Fruit fly (Drosophila melanogaster) whole organism, embryonic: Measurements from ENCODE around the gene Vha55.

Source experiments
- Ada2b ChIP-seq: fragments of 200-800 bp; sonication (Bioruptor generic); IDR thresholded peaks from 2 replicates; pipeline ENCODE4 v1.3.6; 2022; ENCODE audit warnings: missing biosample characterization, missing genetic modification characterization
- Aef1 ChIP-seq: fragments of 200-800 bp; sonication (Bioruptor generic); IDR thresholded peaks from 3 replicates; pipeline ENCODE4 v1.3.6; 2022; ENCODE audit warnings: missing biosample characterization, missing genetic modification characterization
- Asciz ChIP-seq: fragments of 200-800 bp; sonication (Bioruptor generic); optimal IDR thresholded peaks from 2 replicates; lab custom pipeline; 2017; ENCODE audit warnings: missing biosample characterization, mild to moderate bottlenecking, missing genetic modification characterization, missing genetic modification reagents
- Atf3 ChIP-seq: fragments of 200-800 bp; sonication (Bioruptor generic); optimal IDR thresholded peaks from 3 replicates; lab custom pipeline; 2016; ENCODE audit warnings: missing biosample characterization, missing genetic modification characterization
- BtbVII ChIP-seq: fragments of 200-800 bp; sonication (Bioruptor generic); optimal IDR thresholded peaks from 3 replicates; lab custom pipeline; 2017; ENCODE audit warnings: missing biosample characterization, mild to moderate bottlenecking, missing genetic modification characterization
- CG10321 ChIP-seq: fragments of 200-800 bp; sonication (Bioruptor generic); IDR thresholded peaks from 2 replicates; pipeline ENCODE4 v1.3.6; 2022; ENCODE audit warnings: missing biosample characterization, missing genetic modification characterization
- CG10543 ChIP-seq: fragments of 200-800 bp; sonication (Bioruptor generic); optimal IDR thresholded peaks from 3 replicates; lab custom pipeline; 2017; ENCODE audit warnings: missing biosample characterization, mild to moderate bottlenecking, missing genetic modification characterization, moderate library complexity
- CG11085 ChIP-seq: fragments of 200-800 bp; sonication (Bioruptor generic); IDR thresholded peaks from 2 replicates; pipeline ENCODE4 v1.3.6; 2022; ENCODE audit warnings: missing biosample characterization, missing genetic modification characterization
- CG11093 ChIP-seq: fragments of 200-800 bp; sonication (Bioruptor generic); IDR thresholded peaks from 3 replicates; pipeline ENCODE4 v1.3.6; 2022; ENCODE audit warnings: missing biosample characterization, missing genetic modification characterization
- CG12219 ChIP-seq: fragments of 200-800 bp; sonication (Bioruptor generic); optimal IDR thresholded peaks from 3 replicates; lab custom pipeline; 2018; ENCODE audit warnings: missing biosample characterization, mild to moderate bottlenecking, missing genetic modification characterization
- CG12391 ChIP-seq: fragments of 200-800 bp; sonication (Bioruptor generic); optimal IDR thresholded peaks from 3 replicates; lab custom pipeline; 2018; ENCODE audit warnings: missing biosample characterization, mild to moderate bottlenecking, missing genetic modification characterization, moderate library complexity
- CG15269 ChIP-seq: fragments of 200-800 bp; sonication (Bioruptor generic); optimal IDR thresholded peaks from 2 replicates; lab custom pipeline; 2018; ENCODE audit warnings: missing biosample characterization, mild to moderate bottlenecking, missing genetic modification characterization, moderate library complexity
- CG17186 ChIP-seq: fragments of 200-800 bp; sonication (Bioruptor generic); optimal IDR thresholded peaks from 3 replicates; lab custom pipeline; 2017; ENCODE audit warnings: missing biosample characterization, missing genetic modification reagents, missing genetic modification characterization
- CG17568 ChIP-seq: fragments of 200-800 bp; sonication (Bioruptor generic); optimal IDR thresholded peaks from 2 replicates; lab custom pipeline; 2018; ENCODE audit warnings: missing biosample characterization, mild to moderate bottlenecking, missing genetic modification characterization, moderate library complexity
- CG18619 ChIP-seq: fragments of 200-800 bp; sonication (Bioruptor generic); optimal IDR thresholded peaks from 3 replicates; lab custom pipeline; 2017; ENCODE audit warnings: missing biosample characterization, mild to moderate bottlenecking, missing genetic modification characterization
- CG31365 ChIP-seq: fragments of 200-800 bp; sonication (Bioruptor generic); optimal IDR thresholded peaks from 2 replicates; lab custom pipeline; 2018; ENCODE audit warnings: missing biosample characterization, mild to moderate bottlenecking, missing genetic modification characterization
- CG32532 ChIP-seq: fragments of 200-800 bp; sonication (Bioruptor generic); IDR thresholded peaks from 2 replicates; pipeline ENCODE4 v1.3.6; 2022; ENCODE audit warnings: missing biosample characterization, missing genetic modification characterization
- CG32772 ChIP-seq: fragments of 200-800 bp; sonication (Bioruptor generic); IDR thresholded peaks from 2 replicates; pipeline ENCODE4 v1.3.6; 2022; ENCODE audit warnings: missing biosample characterization, missing genetic modification characterization
- CG3281 ChIP-seq: fragments of 200-800 bp; sonication (Bioruptor generic); optimal IDR thresholded peaks from 3 replicates; lab custom pipeline; 2017; ENCODE audit warnings: missing biosample characterization, mild to moderate bottlenecking, missing genetic modification characterization
- CG34376 ChIP-seq: fragments of 200-800 bp; sonication (Bioruptor generic); optimal IDR thresholded peaks from 2 replicates; lab custom pipeline; 2018; ENCODE audit warnings: missing biosample characterization, mild to moderate bottlenecking, missing genetic modification characterization
- CG4328 ChIP-seq: fragments of 200-800 bp; sonication (Bioruptor generic); optimal IDR thresholded peaks from 3 replicates; lab custom pipeline; 2017; ENCODE audit warnings: missing biosample characterization, missing genetic modification reagents, missing genetic modification characterization
- CG6765 ChIP-seq: fragments of 200-800 bp; sonication (Bioruptor generic); optimal IDR thresholded peaks from 3 replicates; lab custom pipeline; 2017; ENCODE audit warnings: missing biosample characterization, mild to moderate bottlenecking, missing genetic modification characterization
- CG7271 ChIP-seq: fragments of 200-800 bp; sonication (Bioruptor generic); optimal IDR thresholded peaks from 2 replicates; lab custom pipeline; 2018; ENCODE audit warnings: missing biosample characterization, mild to moderate bottlenecking, missing genetic modification characterization, moderate library complexity
- CG8089 ChIP-seq: fragments of 200-800 bp; sonication (Bioruptor generic); optimal IDR thresholded peaks from 3 replicates; lab custom pipeline; 2016; ENCODE audit warnings: missing biosample characterization, missing genetic modification characterization
- CG8478 ChIP-seq: fragments of >200 bp; optimal IDR thresholded peaks from 2 replicates; lab custom pipeline; 2018
- D19B ChIP-seq: fragments of 200-800 bp; sonication (Bioruptor generic); optimal IDR thresholded peaks from 2 replicates; lab custom pipeline; 2017; ENCODE audit warnings: missing biosample characterization, mild to moderate bottlenecking, missing genetic modification characterization
- Dfd ChIP-seq, 2 experiments: fragments of >200 bp; optimal IDR thresholded peaks; 2 replicates each; lab custom pipeline; 2017; ENCODE audit warnings: missing biosample characterization in 2 of 2, missing genetic modification characterization in 2 of 2
- Dip2 ChIP-seq: fragments of 200-800 bp; sonication (Bioruptor generic); IDR thresholded peaks from 2 replicates; pipeline ENCODE4 v1.3.6; 2022; ENCODE audit warnings: missing biosample characterization, missing genetic modification characterization
- Eip74EF ChIP-seq, 2 experiments: fragments of 200-800 bp in 1 of 2; fragments of >200 bp in 1 of 2; sonication (Bioruptor generic) in 1 of 2; optimal IDR thresholded peaks; 2 replicates each; lab custom pipeline; 2017 to 2019; ENCODE audit warnings: missing biosample characterization in 2 of 2, missing genetic modification characterization in 2 of 2, mild to moderate bottlenecking in 1 of 2, moderate library complexity in 1 of 2
- Hr78 ChIP-seq, 2 experiments: fragments of 200-800 bp in 1 of 2; fragments of >200 bp in 1 of 2; sonication (Bioruptor generic) in 1 of 2; optimal IDR thresholded peaks; 2 replicates each; lab custom pipeline; 2017 to 2019; ENCODE audit warnings: missing biosample characterization in 2 of 2, missing genetic modification characterization in 2 of 2, mild to moderate bottlenecking in 1 of 2, moderate library complexity in 1 of 2
- Lim3 ChIP-seq: fragments of 200-800 bp; sonication (Bioruptor generic); IDR thresholded peaks from 2 replicates; pipeline ENCODE4 v1.3.6; 2022; ENCODE audit warnings: missing biosample characterization, missing genetic modification characterization
- Nf-YA ChIP-seq: fragments of 200-800 bp; sonication (Bioruptor generic); IDR thresholded peaks from 2 replicates; pipeline ENCODE4 v1.3.6; 2022; ENCODE audit warnings: missing biosample characterization, missing genetic modification characterization
- Oli ChIP-seq: fragments of 200-800 bp; sonication (Bioruptor generic); optimal IDR thresholded peaks from 2 replicates; lab custom pipeline; 2018; ENCODE audit warnings: missing biosample characterization, mild to moderate bottlenecking, missing genetic modification characterization, moderate library complexity
- Sin3A ChIP-seq: fragments of >200 bp; optimal IDR thresholded peaks from 2 replicates; lab custom pipeline; 2018
- Sox102F ChIP-seq: fragments of 200-800 bp; sonication (Bioruptor generic); optimal IDR thresholded peaks from 2 replicates; lab custom pipeline; 2018; ENCODE audit warnings: missing biosample characterization, mild to moderate bottlenecking, missing genetic modification characterization, moderate library complexity
- TFAM ChIP-seq: fragments of 200-800 bp; sonication (Bioruptor generic); optimal IDR thresholded peaks from 2 replicates; lab custom pipeline; 2017; ENCODE audit warnings: missing biosample characterization, missing genetic modification characterization, inconsistent platforms
- ato ChIP-seq: fragments of 200-800 bp; sonication (Bioruptor generic); IDR thresholded peaks from 2 replicates; pipeline ENCODE4 v1.3.6; 2022; ENCODE audit warnings: missing biosample characterization, missing genetic modification characterization; ENCODE audit not compliant: partially characterized antibody
- bab2 ChIP-seq: fragments of 200-800 bp; sonication (Bioruptor generic); optimal IDR thresholded peaks from 2 replicates; lab custom pipeline; 2016; ENCODE audit warnings: missing biosample characterization, missing genetic modification characterization
- chinmo ChIP-seq: fragments of 200-800 bp; sonication (Bioruptor generic); IDR thresholded peaks from 4 replicates; pipeline ENCODE4 v1.3.6; 2022; ENCODE audit warnings: missing biosample characterization, missing genetic modification characterization; ENCODE audit not compliant: partially characterized antibody
- danr ChIP-seq: fragments of 200-800 bp; sonication (Bioruptor generic); IDR thresholded peaks from 2 replicates; pipeline ENCODE4 v1.3.6; 2022; ENCODE audit warnings: missing biosample characterization, missing genetic modification characterization
- dm ChIP-seq: fragments of 200-800 bp; sonication (Bioruptor generic); optimal IDR thresholded peaks from 3 replicates; lab custom pipeline; 2016; ENCODE audit warnings: missing biosample characterization, missing genetic modification characterization
- kay ChIP-seq: fragments of 200-800 bp; sonication (Bioruptor generic); optimal IDR thresholded peaks from 2 replicates; lab custom pipeline; 2016; ENCODE audit warnings: missing biosample characterization, missing genetic modification characterization
- mirr ChIP-seq: fragments of 200-800 bp; sonication (Bioruptor generic); optimal IDR thresholded peaks from 3 replicates; lab custom pipeline; 2018; ENCODE audit warnings: missing biosample characterization, mild to moderate bottlenecking, missing genetic modification characterization
- onecut ChIP-seq: fragments of 200-800 bp; sonication (Bioruptor generic); IDR thresholded peaks from 2 replicates; pipeline ENCODE4 v1.3.6; 2022; ENCODE audit warnings: missing biosample characterization, missing genetic modification characterization
- pum ChIP-seq: fragments of 200-800 bp; sonication (Bioruptor generic); optimal IDR thresholded peaks from 2 replicates; lab custom pipeline; 2016; ENCODE audit warnings: missing biosample characterization, missing genetic modification characterization
- sd ChIP-seq: fragments of 200-800 bp; sonication (Bioruptor generic); optimal IDR thresholded peaks from 3 replicates; lab custom pipeline; 2018; ENCODE audit warnings: missing biosample characterization, mild to moderate bottlenecking, missing genetic modification characterization, moderate library complexity
- sim ChIP-seq: fragments of 200-800 bp; sonication (Bioruptor generic); IDR thresholded peaks from 2 replicates; pipeline ENCODE4 v1.3.6; 2022; ENCODE audit warnings: missing biosample characterization, missing genetic modification characterization
- sisA ChIP-seq: fragments of 200-800 bp; sonication (Bioruptor generic); IDR thresholded peaks from 2 replicates; pipeline ENCODE4 v1.3.6; 2022; ENCODE audit warnings: missing biosample characterization, missing genetic modification characterization
- slbo ChIP-seq: fragments of 200-800 bp; sonication (Bioruptor generic); IDR thresholded peaks from 2 replicates; pipeline ENCODE4 v1.3.6; 2022; ENCODE audit warnings: missing biosample characterization, missing genetic modification characterization
- sr ChIP-seq: fragments of 200-800 bp; sonication (Bioruptor generic); IDR thresholded peaks from 3 replicates; pipeline ENCODE4 v1.3.6; 2022; ENCODE audit warnings: missing biosample characterization, missing genetic modification characterization
- ssp ChIP-seq: fragments of 200-800 bp; sonication (Bioruptor generic); IDR thresholded peaks from 2 replicates; pipeline ENCODE4 v1.3.6; 2022; ENCODE audit warnings: missing biosample characterization, missing genetic modification characterization
- wek ChIP-seq: fragments of 200-800 bp; sonication (Bioruptor generic); optimal IDR thresholded peaks from 3 replicates; lab custom pipeline; 2018; ENCODE audit warnings: missing biosample characterization, mild to moderate bottlenecking, missing genetic modification characterization, moderate library complexity

Gene Vha55

dm6 chr3R:12630369-12630768 lies 2.7 kb upstream of the Vha55 start, which contains the start of gene Not10 (continued):
- TF ChIP-seq CG4328 (GFP tag; lab: Kevin White, UChicago) (peak; percentile 36), Oli (tag; lab: Kevin White, UChicago) (no peak), CG18619 (no peak), Dip2 (GFP tag; lab: Robert Waterston, UW) (no peak), sisA (GFP tag; lab: Robert Waterston, UW) (no peak), Lim3 (GFP tag; lab: Robert Waterston, UW) (no peak), pum (GFP tag; lab: Kevin White, UChicago) (no peak), CG12391 (tag; lab: Kevin White, UChicago) (peak; percentile 77), Sox102F (GFP tag; lab: Kevin White, UChicago) (no peak), CG10321 (GFP tag; lab: Robert Waterston, UW) (no peak), BtbVII (GFP tag; lab: Kevin White, UChicago) (no peak), CG8089 (no peak), dm (GFP tag; lab: Kevin White, UChicago) (no peak), CG3281 (GFP tag; lab: Kevin White, UChicago) (no peak), TFAM (GFP tag; lab: Kevin White, UChicago) (no peak), Eip74EF (GFP tag; optimal IDR thresholded peaks at IDR 0.05; lab: Kevin White, UChicago) (no peak), slbo (GFP tag; lab: Robert Waterston, UW) (peak; percentile 68), Sin3A (lab: Kevin White, UChicago) (no peak), kay (GFP tag; lab: Kevin White, UChicago) (peak; percentile 14), Nf-YA (GFP tag; lab: Robert Waterston, UW) (no peak), danr (no peak), wek (GFP tag; lab: Kevin White, UChicago) (no peak), sim (GFP tag; lab: Robert Waterston, UW) (no peak), Aef1 (no peak), Ada2b (GFP tag; lab: Robert Waterston, UW) (no peak), CG12219 (GFP tag; lab: Kevin White, UChicago) (no peak), CG17568 (GFP tag; lab: Kevin White, UChicago) (no peak), sd (no peak), Asciz (GFP tag; lab: Kevin White, UChicago) (no peak), onecut (GFP tag; lab: Robert Waterston, UW) (no peak), CG11085 (GFP tag; lab: Robert Waterston, UW) (no peak), Dfd (GFP tag; optimal IDR thresholded peaks at IDR 0.05; lab: Kevin White, UChicago) (no peak), CG34376 (GFP tag; lab: Kevin White, UChicago) (no peak), Atf3 (no peak), ssp (GFP tag; lab: Robert Waterston, UW) (0 out of 2 replicates have a peak, but pooled peaks have one; percentile 36), CG32772 (GFP tag; lab: Robert Waterston, UW) (no peak), chinmo (no peak), bab2 (GFP tag; lab: Kevin White, UChicago) (no peak), CG31365 (tag; lab: Kevin White, UChicago) (no peak), CG11093 (no peak), CG15269 (tag; lab: Kevin White, UChicago) (no peak), CG8478 (lab: Kevin White, UChicago) (no peak), sr (GFP tag; lab: Robert Waterston, UW) (no peak), ato (GFP tag; lab: Robert Waterston, UW) (no peak), CG6765 (no peak), mirr (no peak), CG32532 (GFP tag; lab: Robert Waterston, UW) (peak; percentile 52; the same call in 1 of the 2 replicates), CG10543 (GFP tag; lab: Kevin White, UChicago) (no peak), CG17186 (GFP tag; lab: Kevin White, UChicago) (no peak), D19B (GFP tag; lab: Kevin White, UChicago) (no peak), Hr78 (GFP tag; optimal IDR thresholded peaks at IDR 0.05; lab: Kevin White, UChicago) (no peak), CG7271 (peak; percentile 47)
